Worm (Caenorhabditis elegans): ENCODE measurements around the gene C16C8.5.

ce11 chrII:3436412-3436811 lies 8.8 kb downstream of the C16C8.5 start, which contains the start of gene skpo-2:
- no peak for TF ChIP-seq elt-4 (tag; optimal IDR thresholded peaks at IDR 0.05)
- TF ChIP-seq nfya-1 (tag; optimal IDR thresholded peaks at IDR 0.05): no peak
- TF ChIP-seq tbx-2 (tag; optimal IDR thresholded peaks at IDR 0.05): no peak
- TF ChIP-seq pax-1 (tag; optimal IDR thresholded peaks at IDR 0.05): no peak
- no peak for TF ChIP-seq pha-4 (tag; optimal IDR thresholded peaks at IDR 0.05)
- TF ChIP-seq eyg-1 (tag; optimal IDR thresholded peaks at IDR 0.05): no peak
- TF ChIP-seq ceh-19 (GFP tag; optimal IDR thresholded peaks at IDR 0.05): no peak
- no peak for TF ChIP-seq ceh-30 (tag; optimal IDR thresholded peaks at IDR 0.05)
- TF ChIP-seq ama-1 (optimal IDR thresholded peaks at IDR 0.05): no peak
